Worm (Caenorhabditis elegans) whole organism, L1 larva: Measurements from ENCODE around the gene B0336.13.
A peak's percentile ranks its signal among the peaks of the same experiment; 100 is the strongest.

Source experiments
- C04F5.9 ChIP-seq: sonication (generic microtip); optimal IDR thresholded peaks from 2 replicates; lab custom pipeline; 2016; ENCODE audit warnings: missing genetic modification characterization, missing compliant biosample characterization
- C34B4.2 ChIP-seq: sonication (generic microtip); optimal IDR thresholded peaks from 2 replicates; lab custom pipeline; 2017; ENCODE audit warnings: mild to moderate bottlenecking, missing genetic modification characterization, missing compliant biosample characterization
- F16B12.6 ChIP-seq: fragments of 150-350 bp; optimal IDR thresholded peaks from 2 replicates; lab custom pipeline; 2014; ENCODE audit warnings: missing biosample characterization, missing genetic modification characterization
- Y116A8C.19 ChIP-seq: sonication (generic microtip); optimal IDR thresholded peaks from 2 replicates; lab custom pipeline; 2016; ENCODE audit warnings: missing compliant biosample characterization, missing genetic modification characterization, borderline replicate concordance
- alr-1 ChIP-seq: fragments of 200-800 bp; sonication (Bioruptor generic); optimal IDR thresholded peaks from 2 replicates; lab custom pipeline; 2018; ENCODE audit warnings: borderline replicate concordance, mild to moderate bottlenecking, missing genetic modification characterization, missing compliant biosample characterization
- aly-2 ChIP-seq: fragments of 150-350 bp; optimal IDR thresholded peaks from 2 replicates; lab custom pipeline; 2014; ENCODE audit warnings: missing biosample characterization, missing genetic modification characterization
- ama-1 ChIP-seq: fragments of 150-350 bp; optimal IDR thresholded peaks from 2 replicates; lab custom pipeline; 2014
- ceh-63 ChIP-seq: fragments of 200-800 bp; sonication (Bioruptor generic); optimal IDR thresholded peaks from 2 replicates; lab custom pipeline; 2018; ENCODE audit warnings: mild to moderate bottlenecking, missing genetic modification characterization, missing compliant biosample characterization
- ceh-8 ChIP-seq: fragments of 200-800 bp; sonication (Bioruptor generic); optimal IDR thresholded peaks from 2 replicates; lab custom pipeline; 2018; ENCODE audit warnings: mild to moderate bottlenecking, missing genetic modification characterization, moderate library complexity, missing compliant biosample characterization
- ceh-82 ChIP-seq, 3 experiments: fragments of 150-350 bp in 1 of 3; sonication (generic microtip) in 2 of 3; optimal IDR thresholded peaks; 2 replicates each; lab custom pipeline; 2014 to 2017; ENCODE audit warnings: missing biosample characterization in 3 of 3, missing genetic modification characterization in 3 of 3
- ceh-88 ChIP-seq: fragments of 200-800 bp; sonication (Bioruptor generic); IDR thresholded peaks from 2 replicates; pipeline ENCODE4 v1.3.6; 2022; ENCODE audit warnings: missing genetic modification characterization, missing compliant biosample characterization
- dsc-1 ChIP-seq: sonication (generic microtip); optimal IDR thresholded peaks from 2 replicates; lab custom pipeline; 2016; ENCODE audit warnings: mild to moderate bottlenecking, missing genetic modification characterization, missing compliant biosample characterization
- efl-3 ChIP-seq: fragments of 200-800 bp; sonication (Bioruptor generic); optimal IDR thresholded peaks from 2 replicates; lab custom pipeline; 2018; ENCODE audit warnings: mild to moderate bottlenecking, missing genetic modification characterization, missing compliant biosample characterization
- egl-13 ChIP-seq: sonication (generic microtip); optimal IDR thresholded peaks from 2 replicates; lab custom pipeline; 2016; ENCODE audit warnings: missing genotype, missing genetic modification reagents, missing genetic modification characterization, missing compliant biosample characterization
- elt-2 ChIP-seq: sonication (generic microtip); optimal IDR thresholded peaks from 2 replicates; lab custom pipeline; 2016; ENCODE audit warnings: missing genetic modification characterization, mild to moderate bottlenecking, inconsistent platforms, missing compliant biosample characterization, missing genetic modification reagents
- ets-5 ChIP-seq: fragments of 200-800 bp; sonication (Bioruptor generic); IDR thresholded peaks from 2 replicates; pipeline ENCODE4 v1.3.6; 2022; ENCODE audit warnings: missing genetic modification characterization, missing compliant biosample characterization
- fkh-8 ChIP-seq: sonication (generic microtip); optimal IDR thresholded peaks from 2 replicates; lab custom pipeline; 2016; ENCODE audit warnings: mild to moderate bottlenecking, missing genetic modification characterization, missing compliant biosample characterization
- fos-1 ChIP-seq: fragments of 150-350 bp; optimal IDR thresholded peaks from 2 replicates; lab custom pipeline; 2014; ENCODE audit warnings: missing biosample characterization, missing genetic modification characterization
- irx-1 ChIP-seq: sonication (generic microtip); optimal IDR thresholded peaks from 2 replicates; lab custom pipeline; 2016; ENCODE audit warnings: missing genetic modification characterization, missing compliant biosample characterization
- isw-1 ChIP-seq: fragments of 200-800 bp; sonication (Bioruptor generic); IDR thresholded peaks from 2 replicates; pipeline ENCODE4 v1.3.6; 2022; ENCODE audit warnings: missing genetic modification characterization, missing compliant biosample characterization
- lin-13 ChIP-seq: fragments of 150-350 bp; optimal IDR thresholded peaks from 2 replicates; lab custom pipeline; 2014; ENCODE audit warnings: missing biosample characterization, missing genetic modification reagents, missing genetic modification characterization
- lin-15B ChIP-seq: fragments of 150-350 bp; sonication (generic microtip); optimal IDR thresholded peaks from 3 replicates; lab custom pipeline; 2014; ENCODE audit warnings: missing biosample characterization, missing genetic modification characterization
- lin-35 ChIP-seq, 2 experiments: fragments of 150-350 bp; optimal IDR thresholded peaks; 2 replicates each; lab custom pipeline; 2014; ENCODE audit warnings: missing biosample characterization in 2 of 2, missing genetic modification characterization in 2 of 2, missing genetic modification reagents in 2 of 2
- lir-3 ChIP-seq: sonication (generic microtip); optimal IDR thresholded peaks from 2 replicates; lab custom pipeline; 2016; ENCODE audit warnings: mild to moderate bottlenecking, missing genetic modification characterization, moderate library complexity, missing compliant biosample characterization; ENCODE audit not compliant: poor library complexity
- lsy-2 ChIP-seq, 2 experiments: fragments of 150-350 bp; optimal IDR thresholded peaks; 2 replicates each; lab custom pipeline; 2014; ENCODE audit warnings: missing biosample characterization in 2 of 2, missing genetic modification characterization in 2 of 2
- mdl-1 ChIP-seq, 2 experiments: fragments of 150-350 bp; optimal IDR thresholded peaks; 2 replicates each; lab custom pipeline; 2014 to 2017; ENCODE audit warnings: missing biosample characterization in 2 of 2, missing genetic modification characterization in 2 of 2, inconsistent platforms in 1 of 2
- mef-2 ChIP-seq: fragments of 150-350 bp; optimal IDR thresholded peaks from 2 replicates; lab custom pipeline; 2014; ENCODE audit warnings: missing biosample characterization, missing genetic modification characterization
- mep-1 ChIP-seq: fragments of 150-350 bp; optimal IDR thresholded peaks from 2 replicates; lab custom pipeline; 2014; ENCODE audit warnings: missing biosample characterization, missing genetic modification characterization
- nhr-12 ChIP-seq: sonication (generic microtip); optimal IDR thresholded peaks from 2 replicates; lab custom pipeline; 2017; ENCODE audit warnings: missing biosample characterization, missing genetic modification characterization
- nhr-20 ChIP-seq: sonication (generic microtip); optimal IDR thresholded peaks from 2 replicates; lab custom pipeline; 2016; ENCODE audit warnings: mild to moderate bottlenecking, missing genetic modification characterization, missing compliant biosample characterization
- nhr-237 ChIP-seq: fragments of 150-350 bp; optimal IDR thresholded peaks from 2 replicates; lab custom pipeline; 2014; ENCODE audit warnings: missing biosample characterization, missing genetic modification characterization
- nhr-28 ChIP-seq: fragments of 150-350 bp; optimal IDR thresholded peaks from 2 replicates; lab custom pipeline; 2014; ENCODE audit warnings: missing biosample characterization, missing genetic modification characterization
- nhr-47 ChIP-seq: sonication (generic microtip); optimal IDR thresholded peaks from 2 replicates; lab custom pipeline; 2016; ENCODE audit warnings: mild to moderate bottlenecking, missing genetic modification characterization, moderate library complexity, missing compliant biosample characterization
- nhr-71 ChIP-seq: sonication (generic microtip); optimal IDR thresholded peaks from 2 replicates; lab custom pipeline; 2016; ENCODE audit warnings: mild to moderate bottlenecking, missing genetic modification characterization, moderate library complexity, missing compliant biosample characterization
- nhr-77 ChIP-seq: fragments of 150-350 bp; optimal IDR thresholded peaks from 2 replicates; lab custom pipeline; 2014; ENCODE audit warnings: missing biosample characterization, missing genetic modification characterization
- nhr-85 ChIP-seq: sonication (generic microtip); peaks from one replicate; lab custom pipeline; 2016; ENCODE audit warnings: missing genetic modification characterization, inconsistent platforms, missing compliant biosample characterization
- nhr-90 ChIP-seq: sonication (generic microtip); optimal IDR thresholded peaks from 2 replicates; lab custom pipeline; 2016; ENCODE audit warnings: mild to moderate bottlenecking, missing genetic modification characterization, missing compliant biosample characterization; ENCODE audit not compliant: poor library complexity
- pag-3 ChIP-seq: sonication (generic microtip); optimal IDR thresholded peaks from 2 replicates; lab custom pipeline; 2017; ENCODE audit warnings: missing genetic modification characterization, mild to moderate bottlenecking, missing compliant biosample characterization, antibody characterized with exemption, borderline replicate concordance; ENCODE audit not compliant: insufficient read depth
- pax-3 ChIP-seq: fragments of 200-800 bp; sonication (Bioruptor generic); optimal IDR thresholded peaks from 2 replicates; lab custom pipeline; 2018; ENCODE audit warnings: mild to moderate bottlenecking, missing genetic modification characterization, moderate library complexity, missing compliant biosample characterization
- pqm-1 ChIP-seq: sonication (generic microtip); optimal IDR thresholded peaks from 3 replicates; lab custom pipeline; 2017; ENCODE audit warnings: missing biosample characterization, missing genetic modification characterization
- rnt-1 ChIP-seq: sonication (generic microtip); optimal IDR thresholded peaks from 2 replicates; lab custom pipeline; 2016; ENCODE audit warnings: mild to moderate bottlenecking, missing genetic modification characterization, moderate library complexity, missing compliant biosample characterization
- snu-23 ChIP-seq: sonication (generic microtip); optimal IDR thresholded peaks from 2 replicates; lab custom pipeline; 2016; ENCODE audit warnings: missing genetic modification characterization, missing compliant biosample characterization
- swsn-7 ChIP-seq: sonication (generic microtip); optimal IDR thresholded peaks from 2 replicates; lab custom pipeline; 2016; ENCODE audit warnings: missing genetic modification characterization, missing compliant biosample characterization
- tlp-1 ChIP-seq: fragments of 150-350 bp; optimal IDR thresholded peaks from 2 replicates; lab custom pipeline; 2014; ENCODE audit warnings: missing biosample characterization, missing genetic modification characterization
- unc-130 ChIP-seq: fragments of 150-350 bp; optimal IDR thresholded peaks from 2 replicates; lab custom pipeline; 2017; ENCODE audit warnings: missing biosample characterization, missing genetic modification characterization, inconsistent platforms
- unc-30 ChIP-seq: sonication (generic microtip); optimal IDR thresholded peaks from 2 replicates; lab custom pipeline; 2017; ENCODE audit warnings: missing biosample characterization, missing genetic modification characterization
- unc-62 ChIP-seq: fragments of 150-350 bp; optimal IDR thresholded peaks from 2 replicates; lab custom pipeline; 2014; ENCODE audit warnings: missing biosample characterization, missing genetic modification reagents, missing genetic modification characterization
- unc-86 ChIP-seq: sonication (generic microtip); optimal IDR thresholded peaks from 2 replicates; lab custom pipeline; 2016; ENCODE audit warnings: missing genetic modification characterization, missing compliant biosample characterization
- vab-15 ChIP-seq: sonication (generic microtip); optimal IDR thresholded peaks from 2 replicates; lab custom pipeline; 2017; ENCODE audit warnings: missing genotype, mild to moderate bottlenecking, missing genetic modification characterization, missing compliant biosample characterization
- xbp-1 ChIP-seq: sonication (generic microtip); optimal IDR thresholded peaks from 2 replicates; lab custom pipeline; 2016; ENCODE audit warnings: missing genetic modification characterization, missing compliant biosample characterization
- zag-1 ChIP-seq: fragments of 150-350 bp; optimal IDR thresholded peaks from 2 replicates; lab custom pipeline; 2014; ENCODE audit warnings: missing biosample characterization, missing genetic modification characterization
- zip-4 ChIP-seq: fragments of 200-800 bp; sonication (Bioruptor generic); optimal IDR thresholded peaks from 2 replicates; lab custom pipeline; 2018; ENCODE audit warnings: mild to moderate bottlenecking, missing genetic modification characterization, moderate library complexity, missing compliant biosample characterization

Gene B0336.13

ce11 chrIII:5706077-5706627, 12.3 kb downstream of the B0336.13 start, which contains the start of gene rpl-23:
rpl-23 (minus strand) TSS chrIII:5706127.
- TF ChIP-seq mdl-1 (tag; optimal IDR thresholded peaks at IDR 0.05; lab: Kevin White, UChicago) (peak in 1 of 2 experiments; percentile 83), nhr-85 (tag; lab: Kevin White, UChicago) (peak; percentile 95), unc-130 (tag; lab: Kevin White, UChicago) (peak; percentile 85), unc-30 (tag; lab: Kevin White, UChicago) (no peak), fkh-8 (tag; lab: Kevin White, UChicago) (peak; percentile 91), pag-3 (no peak), unc-62 (no peak), Y116A8C.19 (tag; lab: Kevin White, UChicago) (no peak), fos-1 (tag; lab: Kevin White, UChicago) (peak; percentile 92), unc-86 (tag; lab: Kevin White, UChicago) (peak; percentile 80), rnt-1 (tag; lab: Kevin White, UChicago) (peak; percentile 90), snu-23 (GFP tag; lab: Kevin White, UChicago) (peak; percentile 97), nhr-20 (tag; lab: Kevin White, UChicago) (peak; percentile 91), C04F5.9 (tag; lab: Kevin White, UChicago) (peak; percentile 47), lsy-2 (tag; optimal IDR thresholded peaks at IDR 0.05; lab: Kevin White, UChicago) (peak; percentile 94 to 97), nhr-90 (peak; percentile 82), elt-2 (peak; percentile 26), lin-35 (GFP tag; optimal IDR thresholded peaks at IDR 0.05; lab: Kevin White, UChicago) (peak; percentile 88 to 95), nhr-77 (tag; lab: Kevin White, UChicago) (peak; percentile 90), dsc-1 (tag; lab: Kevin White, UChicago) (peak; percentile 73), zag-1 (peak; percentile 36), ceh-82 (tag; optimal IDR thresholded peaks at IDR 0.05; lab: Kevin White, UChicago) (peak; percentile 91 to 97 (median 96)), xbp-1 (tag; lab: Kevin White, UChicago) (peak; percentile 92), nhr-71 (peak; percentile 94), mef-2 (tag; lab: Kevin White, UChicago) (peak; percentile 27), lin-13 (GFP tag; lab: Kevin White, UChicago) (peak; percentile 90), ets-5 (GFP tag; lab: Robert Waterston, UW) (no peak), pax-3 (tag; lab: Kevin White, UChicago) (peak; percentile 80), egl-13 (peak; percentile 56), efl-3 (GFP tag; lab: Kevin White, UChicago) (no peak), lir-3 (tag; lab: Kevin White, UChicago) (peak; percentile 80), mep-1 (tag; lab: Kevin White, UChicago) (peak; percentile 95), nhr-12 (no peak), ceh-8 (GFP tag; lab: Kevin White, UChicago) (peak; percentile 15), zip-4 (GFP tag; lab: Kevin White, UChicago) (peak; percentile 71), nhr-28 (tag; lab: Kevin White, UChicago) (no peak), vab-15 (peak; percentile 81), C34B4.2 (tag; lab: Kevin White, UChicago) (no peak), swsn-7 (tag; lab: Kevin White, UChicago) (peak; percentile 88), irx-1 (tag; lab: Kevin White, UChicago) (peak; percentile 74), nhr-237 (tag; lab: Kevin White, UChicago) (peak; percentile 82), tlp-1 (tag; lab: Kevin White, UChicago) (no peak), ceh-88 (peak; percentile 71), F16B12.6 (tag; lab: Kevin White, UChicago) (peak; percentile 62), alr-1 (tag; lab: Kevin White, UChicago) (no peak), pqm-1 (no peak), isw-1 (peak; percentile 91), aly-2 (tag; lab: Kevin White, UChicago) (peak; percentile 72), lin-15B (tag; lab: Kevin White, UChicago) (peak; percentile 85), ceh-63 (GFP tag; lab: Kevin White, UChicago) (no peak), nhr-47 (peak; percentile 91), ama-1 (lab: Kevin White, UChicago) (peak; percentile 85)
